Fruit fly (Drosophila melanogaster) whole organism, embryonic: Measurements from ENCODE around the gene ca.

Source experiments
- CG10366 ChIP-seq: fragments of 200-800 bp; sonication (Bioruptor generic); IDR thresholded peaks from 2 replicates; pipeline ENCODE4 v1.3.6; 2022; ENCODE audit warnings: missing biosample characterization, missing genetic modification characterization
- CG11456 ChIP-seq: fragments of 200-800 bp; sonication (Bioruptor generic); IDR thresholded peaks from 3 replicates; pipeline ENCODE4 v1.3.6; 2022; ENCODE audit warnings: missing biosample characterization, missing genetic modification characterization
- CG11560 ChIP-seq: fragments of 200-800 bp; sonication (Bioruptor generic); IDR thresholded peaks from 3 replicates; pipeline ENCODE4 v1.3.6; 2022; ENCODE audit warnings: missing biosample characterization, missing genetic modification characterization
- CG11723 ChIP-seq: fragments of 200-800 bp; sonication (Bioruptor generic); optimal IDR thresholded peaks from 2 replicates; lab custom pipeline; 2017; ENCODE audit warnings: missing biosample characterization, mild to moderate bottlenecking, missing genetic modification characterization
- CG13287 ChIP-seq: fragments of 200-800 bp; sonication (Bioruptor generic); IDR thresholded peaks from 2 replicates; pipeline ENCODE4 v1.3.6; 2022; ENCODE audit warnings: missing biosample characterization, missing genetic modification characterization; ENCODE audit not compliant: partially characterized antibody
- CG14965 ChIP-seq: fragments of 200-800 bp; sonication (Bioruptor generic); optimal IDR thresholded peaks from 2 replicates; lab custom pipeline; 2016; ENCODE audit warnings: missing biosample characterization, missing genetic modification characterization, borderline replicate concordance
- CG15479 ChIP-seq: fragments of 200-800 bp; sonication (Bioruptor generic); optimal IDR thresholded peaks from 3 replicates; lab custom pipeline; 2019; ENCODE audit warnings: missing biosample characterization, mild to moderate bottlenecking, missing genetic modification characterization, moderate library complexity
- CG17802 ChIP-seq: fragments of 200-800 bp; sonication (Bioruptor generic); optimal IDR thresholded peaks from 2 replicates; lab custom pipeline; 2018; ENCODE audit warnings: missing biosample characterization, mild to moderate bottlenecking, missing genetic modification characterization, moderate library complexity
- CG2120 ChIP-seq: fragments of 200-800 bp; sonication (Bioruptor generic); optimal IDR thresholded peaks from 3 replicates; lab custom pipeline; 2016; ENCODE audit warnings: missing biosample characterization, missing genetic modification characterization
- CG32532 ChIP-seq: fragments of 200-800 bp; sonication (Bioruptor generic); IDR thresholded peaks from 2 replicates; pipeline ENCODE4 v1.3.6; 2022; ENCODE audit warnings: missing biosample characterization, missing genetic modification characterization
- CG4360 ChIP-seq: fragments of 200-800 bp; sonication (Bioruptor generic); IDR thresholded peaks from 2 replicates; pipeline ENCODE4 v1.3.6; 2022; ENCODE audit warnings: missing biosample characterization, missing genetic modification characterization
- CG5245 ChIP-seq: fragments of 200-800 bp; sonication (Bioruptor generic); optimal IDR thresholded peaks from 3 replicates; lab custom pipeline; 2016; ENCODE audit warnings: missing biosample characterization, missing genetic modification characterization
- CG7963 ChIP-seq: fragments of 200-800 bp; sonication (Bioruptor generic); IDR thresholded peaks from 3 replicates; pipeline ENCODE4 v1.3.6; 2022; ENCODE audit warnings: missing biosample characterization, missing genetic modification characterization; ENCODE audit not compliant: partially characterized antibody
- CG8944 ChIP-seq: fragments of 200-800 bp; sonication (Bioruptor generic); optimal IDR thresholded peaks from 3 replicates; lab custom pipeline; 2016; ENCODE audit warnings: missing biosample characterization, missing genetic modification characterization
- D ChIP-seq, 2 experiments: fragments of 200-800 bp in 1 of 2; fragments of >200 bp in 1 of 2; sonication (Bioruptor generic) in 1 of 2; optimal IDR thresholded peaks; 2 replicates in 1 of 2; 3 replicates in 1 of 2; lab custom pipeline; 2017; ENCODE audit warnings: mild to moderate bottlenecking in 1 of 2, missing biosample characterization in 1 of 2, missing genetic modification characterization in 1 of 2, missing genetic modification reagents in 1 of 2
- D19A ChIP-seq: fragments of 200-800 bp; optimal IDR thresholded peaks from 3 replicates; lab custom pipeline; 2019; ENCODE audit warnings: missing biosample characterization, mild to moderate bottlenecking, missing genetic modification characterization, moderate library complexity
- Dek ChIP-seq: fragments of 200-800 bp; sonication (Bioruptor generic); optimal IDR thresholded peaks from 3 replicates; lab custom pipeline; 2019; ENCODE audit warnings: missing biosample characterization, mild to moderate bottlenecking, missing genetic modification characterization, moderate library complexity
- Dll ChIP-seq: fragments of 200-800 bp; sonication (Bioruptor generic); IDR thresholded peaks from 4 replicates; pipeline ENCODE4 v1.3.6; 2022; ENCODE audit warnings: missing biosample characterization, missing genetic modification characterization; ENCODE audit not compliant: partially characterized antibody
- Drgx ChIP-seq: fragments of 200-800 bp; sonication (Bioruptor generic); IDR thresholded peaks from 2 replicates; pipeline ENCODE4 v1.3.6; 2022; ENCODE audit warnings: missing biosample characterization, missing genetic modification characterization
- ERR ChIP-seq: fragments of 200-800 bp; sonication (Bioruptor generic); optimal IDR thresholded peaks from 2 replicates; lab custom pipeline; 2016; ENCODE audit warnings: missing biosample characterization, missing genetic modification characterization
- HLH3B ChIP-seq: fragments of 200-800 bp; sonication (Bioruptor generic); IDR thresholded peaks from 2 replicates; pipeline ENCODE4 v1.3.6; 2022; ENCODE audit warnings: missing biosample characterization, missing genetic modification characterization
- Max ChIP-seq: fragments of 200-800 bp; sonication (Bioruptor generic); optimal IDR thresholded peaks from 2 replicates; lab custom pipeline; 2016; ENCODE audit warnings: missing biosample characterization, mild to moderate bottlenecking, missing genetic modification characterization
- Ravus ChIP-seq: fragments of 200-800 bp; sonication (Bioruptor generic); IDR thresholded peaks from 2 replicates; pipeline ENCODE4 v1.3.6; 2022; ENCODE audit warnings: missing biosample characterization, missing genetic modification characterization
- Rx ChIP-seq: fragments of 200-800 bp; sonication (Bioruptor generic); IDR thresholded peaks from 2 replicates; pipeline ENCODE4 v1.3.6; 2022; ENCODE audit warnings: missing biosample characterization, missing genetic modification characterization
- Sox102F ChIP-seq: fragments of 200-800 bp; sonication (Bioruptor generic); optimal IDR thresholded peaks from 2 replicates; lab custom pipeline; 2018; ENCODE audit warnings: missing biosample characterization, mild to moderate bottlenecking, missing genetic modification characterization, moderate library complexity
- Sry-β ChIP-seq: fragments of 200-800 bp; sonication (Bioruptor generic); optimal IDR thresholded peaks from 2 replicates; lab custom pipeline; 2018; ENCODE audit warnings: missing biosample characterization, mild to moderate bottlenecking, missing genetic modification characterization, moderate library complexity
- Stat92E ChIP-seq, 3 experiments: fragments of >200 bp in 2 of 3; fragments of 200-800 bp in 1 of 3; sonication (Bioruptor generic) in 1 of 3; optimal IDR thresholded peaks; 2 replicates each; lab custom pipeline; 2017 to 2019; ENCODE audit warnings: missing biosample characterization in 3 of 3, missing genetic modification characterization in 3 of 3, mild to moderate bottlenecking in 1 of 3, moderate library complexity in 1 of 3
- Trl ChIP-seq, 3 experiments: fragments of >200 bp in 2 of 3; fragments of 200-800 bp in 1 of 3; sonication (Bioruptor generic) in 1 of 3; optimal IDR thresholded peaks; 2 replicates in 1 of 3; 3 replicates in 2 of 3; lab custom pipeline; 2016 to 2017; ENCODE audit warnings: missing biosample characterization in 1 of 3, missing genetic modification characterization in 1 of 3
- Vsx1 ChIP-seq: fragments of 200-800 bp; sonication (Bioruptor generic); optimal IDR thresholded peaks from 2 replicates; lab custom pipeline; 2017; ENCODE audit warnings: missing biosample characterization, mild to moderate bottlenecking, missing genetic modification characterization, missing genetic modification reagents
- br ChIP-seq: fragments of >200 bp; optimal IDR thresholded peaks from 2 replicates; lab custom pipeline; 2017
- cad ChIP-seq: fragments of >200 bp; optimal IDR thresholded peaks from 2 replicates; lab custom pipeline; 2017; ENCODE audit warnings: missing biosample characterization, missing genetic modification characterization
- chinmo ChIP-seq: fragments of 200-800 bp; sonication (Bioruptor generic); IDR thresholded peaks from 4 replicates; pipeline ENCODE4 v1.3.6; 2022; ENCODE audit warnings: missing biosample characterization, missing genetic modification characterization; ENCODE audit not compliant: partially characterized antibody
- crol ChIP-seq: fragments of 200-800 bp; sonication (Bioruptor generic); IDR thresholded peaks from 2 replicates; pipeline ENCODE4 v1.3.6; 2022; ENCODE audit warnings: missing biosample characterization, missing genetic modification characterization
- eve ChIP-seq, 2 experiments: fragments of >200 bp; optimal IDR thresholded peaks; 2 replicates each; lab custom pipeline; 2017; ENCODE audit warnings: missing biosample characterization in 2 of 2, missing genetic modification characterization in 2 of 2
- fd3F ChIP-seq: fragments of 200-800 bp; sonication (Bioruptor generic); optimal IDR thresholded peaks from 2 replicates; lab custom pipeline; 2018; ENCODE audit warnings: missing biosample characterization, mild to moderate bottlenecking, missing genetic modification characterization, moderate library complexity
- fu2 ChIP-seq: fragments of 200-800 bp; sonication (Bioruptor generic); optimal IDR thresholded peaks from 2 replicates; lab custom pipeline; 2016; ENCODE audit warnings: missing biosample characterization, missing genetic modification characterization
- gem ChIP-seq: fragments of 200-800 bp; sonication (Bioruptor generic); optimal IDR thresholded peaks from 2 replicates; lab custom pipeline; 2019; ENCODE audit warnings: missing biosample characterization, mild to moderate bottlenecking, missing genetic modification characterization, moderate library complexity
- gro ChIP-seq: fragments of 200-800 bp; sonication (Bioruptor generic); optimal IDR thresholded peaks from 2 replicates; lab custom pipeline; 2016; ENCODE audit warnings: missing biosample characterization, missing genetic modification characterization
- ind ChIP-seq: fragments of 200-800 bp; sonication (Bioruptor generic); optimal IDR thresholded peaks from 3 replicates; lab custom pipeline; 2016; ENCODE audit warnings: missing biosample characterization, missing genetic modification characterization
- jumu ChIP-seq: fragments of 200-800 bp; sonication (Bioruptor generic); optimal IDR thresholded peaks from 3 replicates; lab custom pipeline; 2016; ENCODE audit warnings: missing biosample characterization, missing genetic modification characterization
- pan ChIP-seq, 4 experiments: fragments of >200 bp in 3 of 4; fragments of 200-800 bp in 1 of 4; sonication (Bioruptor generic) in 1 of 4; optimal IDR thresholded peaks in 3 of 4; IDR thresholded peaks in 1 of 4; 2 replicates each; pipeline versions ENCODE4 v1.3.6 to Lab custom; 2017 to 2022; ENCODE audit warnings: missing biosample characterization in 2 of 4, missing genetic modification characterization in 2 of 4, mixed read lengths in 1 of 4
- row ChIP-seq: fragments of 200-800 bp; sonication (Bioruptor generic); IDR thresholded peaks from 3 replicates; pipeline ENCODE4 v1.3.6; 2022; ENCODE audit warnings: missing biosample characterization, missing genetic modification characterization
- slbo ChIP-seq: fragments of 200-800 bp; sonication (Bioruptor generic); IDR thresholded peaks from 2 replicates; pipeline ENCODE4 v1.3.6; 2022; ENCODE audit warnings: missing biosample characterization, missing genetic modification characterization
- stc ChIP-seq: fragments of 200-800 bp; sonication (Bioruptor generic); IDR thresholded peaks from 2 replicates; pipeline ENCODE4 v1.3.6; 2022; ENCODE audit warnings: missing biosample characterization, missing genetic modification characterization
- tll ChIP-seq, 2 experiments: fragments of 200-800 bp in 1 of 2; fragments of >200 bp in 1 of 2; sonication (Bioruptor generic) in 1 of 2; optimal IDR thresholded peaks; 2 replicates each; lab custom pipeline; 2017 to 2019; ENCODE audit warnings: missing biosample characterization in 2 of 2, missing genetic modification characterization in 2 of 2, mild to moderate bottlenecking in 1 of 2, moderate library complexity in 1 of 2
- tna ChIP-seq: fragments of 200-800 bp; sonication (Bioruptor generic); IDR thresholded peaks from 2 replicates; pipeline ENCODE4 v1.3.6; 2022; ENCODE audit warnings: missing biosample characterization, missing genetic modification characterization; ENCODE audit not compliant: partially characterized antibody

The ca gene

dm6 chr3R:29763804-29764203, 42.8 kb upstream of the ca start:
- peak; percentile 39; the same call in 1 of the 2 replicates for TF ChIP-seq CG32532 (GFP tag; lab: Robert Waterston, UW)
- TF ChIP-seq row = 0 out of 3 replicates have a peak, but pooled peaks have one; percentile 11
- TF ChIP-seq CG14965 (GFP tag; lab: Kevin White, UChicago) = no peak
- TF ChIP-seq gem (tag; lab: Kevin White, UChicago) = peak; percentile 24
- TF ChIP-seq Drgx (GFP tag; lab: Robert Waterston, UW) = peak; percentile 6; the same call in 1 of the 2 replicates
- TF ChIP-seq D19A (tag; lab: Kevin White, UChicago) = no peak
- TF ChIP-seq CG11560 (tag; lab: Robert Waterston, UW) = no peak
- no peak for TF ChIP-seq Max (GFP tag; lab: Kevin White, UChicago)
- peak; percentile 55; the same call in 1 of the 2 replicates for TF ChIP-seq slbo
- TF ChIP-seq Rx = 0 out of 2 replicates have a peak, but pooled peaks have one; percentile 3
- TF ChIP-seq Stat92E (GFP tag; optimal IDR thresholded peaks at IDR 0.05; lab: Kevin White, UChicago) = no peak
- TF ChIP-seq jumu (GFP tag; lab: Kevin White, UChicago) = no peak
- no peak for TF ChIP-seq CG11456 (GFP tag; lab: Robert Waterston, UW)
- 0 out of 2 replicates have a peak, but pooled peaks have one; percentile 21 for TF ChIP-seq crol (GFP tag; lab: Robert Waterston, UW)
- TF ChIP-seq CG11723 (GFP tag; lab: Kevin White, UChicago) = no peak
- TF ChIP-seq gro (GFP tag; lab: Kevin White, UChicago) = no peak
- TF ChIP-seq CG2120 (GFP tag; lab: Kevin White, UChicago) = peak; percentile 18
- no peak for TF ChIP-seq CG8944 (GFP tag; lab: Kevin White, UChicago)
- no peak for TF ChIP-seq stc (GFP tag; lab: Robert Waterston, UW)
- TF ChIP-seq HLH3B (GFP tag; lab: Robert Waterston, UW) = 0 out of 2 replicates have a peak, but pooled peaks have one; percentile 28

- TF ChIP-seq Sry-β (GFP tag; lab: Kevin White, UChicago) (peak; percentile 62), CG7963 (GFP tag; lab: Robert Waterston, UW) (no peak), pan (optimal IDR thresholded peaks at IDR 0.05; lab: Kevin White, UChicago) (no peak), pan (GFP tag; optimal IDR thresholded peaks at IDR 0.05 in 1 of 2, IDR thresholded peaks at IDR 0.05 in 1 of 2) (no peak), row (peak; percentile 34; the same call in 1 of the 3 replicates), Ravus (GFP tag; lab: Robert Waterston, UW) (no peak), tna (no peak), CG17802 (tag; lab: Kevin White, UChicago) (no peak), cad (peak; percentile 52), tll (GFP tag; optimal IDR thresholded peaks at IDR 0.05; lab: Kevin White, UChicago) (peak in 1 of 2 experiments; percentile 68), Sox102F (no peak), CG4360 (GFP tag; lab: Robert Waterston, UW) (peak; percentile 79), fu2 (GFP tag; lab: Kevin White, UChicago) (no peak), Dek (tag; lab: Kevin White, UChicago) (no peak), br (lab: Kevin White, UChicago) (no peak), D (optimal IDR thresholded peaks at IDR 0.05; lab: Kevin White, UChicago) (peak; percentile 59), D (GFP tag; optimal IDR thresholded peaks at IDR 0.05; lab: Kevin White, UChicago) (no peak), fd3F (GFP tag; lab: Kevin White, UChicago) (no peak), CG13287 (GFP tag; lab: Robert Waterston, UW) (no peak), eve (GFP tag; optimal IDR thresholded peaks at IDR 0.05; lab: Kevin White, UChicago) (no peak), CG5245 (GFP tag; lab: Kevin White, UChicago) (no peak), ERR (GFP tag; lab: Kevin White, UChicago) (no peak), ind (GFP tag; lab: Kevin White, UChicago) (no peak), Dll (GFP tag; lab: Robert Waterston, UW) (no peak), CG15479 (GFP tag; lab: Kevin White, UChicago) (peak; percentile 80), CG10366 (no peak), Trl (optimal IDR thresholded peaks at IDR 0.05; lab: Kevin White, UChicago) (peak; percentile 66 to 84), Trl (GFP tag; optimal IDR thresholded peaks at IDR 0.05; lab: Kevin White, UChicago) (no peak), Vsx1 (GFP tag; lab: Kevin White, UChicago) (no peak), chinmo (GFP tag; lab: Robert Waterston, UW) (0 out of 4 replicates have a peak, but pooled peaks have one; percentile 74)
Observed at dm6 chr3R:29764249-29765042, 42.2 kb upstream of the ca start.
